Fruit fly (Drosophila melanogaster): ENCODE results near the gene Hsc70-1.

Hsc70-1 gene

DNA sequence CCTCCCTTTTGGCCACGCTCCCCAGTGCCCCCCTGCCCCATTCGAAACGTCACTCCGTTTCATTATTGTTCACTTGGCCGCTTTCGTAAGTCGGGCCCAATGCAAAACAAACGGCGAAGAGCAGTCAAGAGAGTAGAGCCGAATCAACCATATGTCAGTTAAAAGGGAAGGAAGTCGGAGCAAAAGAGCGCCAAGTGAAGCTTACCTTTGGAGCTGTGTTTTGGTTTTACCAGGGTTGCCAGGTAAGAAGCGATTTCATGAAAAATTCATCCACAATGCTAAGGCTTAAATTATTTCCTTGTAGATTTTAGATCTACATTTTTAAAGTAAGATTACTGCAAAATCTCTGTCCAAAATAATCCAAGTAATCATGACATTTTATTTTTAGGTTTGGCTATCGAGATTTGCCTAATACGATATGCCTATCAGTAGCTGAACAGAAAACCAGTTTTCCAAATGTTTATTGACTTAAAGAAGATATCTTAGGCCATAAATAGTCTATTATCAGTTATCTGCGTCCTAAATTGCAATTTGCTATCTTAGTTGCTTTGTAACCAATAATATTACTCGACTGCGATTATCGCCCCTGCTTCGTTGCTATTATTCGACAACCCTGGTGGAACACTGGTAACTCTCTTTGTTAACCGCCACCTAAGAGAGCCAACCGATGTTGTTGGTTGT, 35.3 kb upstream of the Hsc70-1 start (continued):
- TF ChIP-seq CG3407 (GFP tag; optimal IDR thresholded peaks at IDR 0.05) (peak; percentile 62), vnd (GFP tag; IDR thresholded peaks at IDR 0.05; ENCODE audit: partially characterized antibody) (no peak), CG4820 (GFP tag; optimal IDR thresholded peaks at IDR 0.05) (peak; percentile 85), CG9932 (GFP tag; IDR thresholded peaks at IDR 0.05) (peak; percentile 77), GATAe (GFP tag; conservative IDR thresholded peaks at IDR 0.05) (no peak; the same call in 1 of the 2 replicates), NFAT (GFP tag; IDR thresholded peaks at IDR 0.05) (peak; percentile 40), CG17385 (GFP tag; optimal IDR thresholded peaks at IDR 0.05) (peak; percentile 86), D19A (tag; optimal IDR thresholded peaks at IDR 0.05) (peak; percentile 82), dmrt11E (tag; optimal IDR thresholded peaks at IDR 0.05) (peak; percentile 77), CG7556 (GFP tag; optimal IDR thresholded peaks at IDR 0.05) (peak; percentile 96), sisA (GFP tag; IDR thresholded peaks at IDR 0.05) (peak; percentile 67), CG10565 (GFP tag; optimal IDR thresholded peaks at IDR 0.05) (peak; percentile 27), Hand (GFP tag; optimal IDR thresholded peaks at IDR 0.05) (peak; percentile 87), Fer2 (tag; optimal IDR thresholded peaks at IDR 0.05) (peak; percentile 65), stwl (tag; optimal IDR thresholded peaks at IDR 0.05) (no peak), zf30C (GFP tag; optimal IDR thresholded peaks at IDR 0.05) (no peak), ac (GFP tag; optimal IDR thresholded peaks at IDR 0.05) (peak; percentile 42), pzg (GFP tag; optimal IDR thresholded peaks at IDR 0.05) (no peak), cg (GFP tag; optimal IDR thresholded peaks at IDR 0.05) (no peak), ranshi (GFP tag; IDR thresholded peaks at IDR 0.05) (0 out of 2 replicates have a peak, but pooled peaks have one; percentile 50), tin (GFP tag; optimal IDR thresholded peaks at IDR 0.05) (peak; percentile 90), usp (GFP tag; optimal IDR thresholded peaks at IDR 0.05) (no peak), fd102C (GFP tag; optimal IDR thresholded peaks at IDR 0.05) (no peak), Dip3 (GFP tag; optimal IDR thresholded peaks at IDR 0.05) (peak; percentile 81), CG15601 (tag; optimal IDR thresholded peaks at IDR 0.05) (peak; percentile 83), cwo (GFP tag; optimal IDR thresholded peaks at IDR 0.05) (peak; percentile 86), CG12744 (GFP tag; optimal IDR thresholded peaks at IDR 0.05) (peak; percentile 81), unc-4 (GFP tag; IDR thresholded peaks at IDR 0.05; ENCODE audit: partially characterized antibody) (no peak), CG17361 (GFP tag; IDR thresholded peaks at IDR 0.05) (peak; percentile 97), Stat92E (GFP tag; optimal IDR thresholded peaks at IDR 0.05) (no peak), CG12942 (GFP tag; optimal IDR thresholded peaks at IDR 0.05) (peak; percentile 78), Dref (GFP tag; IDR thresholded peaks at IDR 0.05) (no peak), Fer3 (tag; optimal IDR thresholded peaks at IDR 0.05) (peak; percentile 74), Atf6 (GFP tag; IDR thresholded peaks at IDR 0.05) (peak; percentile 65; the same call in 1 of the 2 replicates), CG8359 (GFP tag; optimal IDR thresholded peaks at IDR 0.05; ENCODE audit: borderline replicate concordance) (peak; percentile 74), C15 (GFP tag; IDR thresholded peaks at IDR 0.05) (no peak), CG12104 (GFP tag; optimal IDR thresholded peaks at IDR 0.05) (peak; percentile 91), esg (GFP tag; conservative IDR thresholded peaks at IDR 0.05) (peak; percentile 58), ab (GFP tag; optimal IDR thresholded peaks at IDR 0.05) (peak; percentile 69), prd (optimal IDR thresholded peaks at IDR 0.05) (no peak), prd (GFP tag; IDR thresholded peaks at IDR 0.05) (peak; percentile 70; the same call in 2 of the 3 replicates), trh (GFP tag; optimal IDR thresholded peaks at IDR 0.05) (peak; percentile 71), CG31224 (GFP tag; IDR thresholded peaks at IDR 0.05) (peak; percentile 72), phol (tag; optimal IDR thresholded peaks at IDR 0.05) (peak; percentile 93), CG17912 (GFP tag; optimal IDR thresholded peaks at IDR 0.05) (no peak), eve (GFP tag; optimal IDR thresholded peaks at IDR 0.05) (no peak), CG6272 (GFP tag; IDR thresholded peaks at IDR 0.05) (peak; percentile 61), jumu (GFP tag; optimal IDR thresholded peaks at IDR 0.05) (peak; percentile 79), CG9797 (GFP tag; optimal IDR thresholded peaks at IDR 0.05) (no peak)

Measured in whole organism, embryonic.